Fruit fly (Drosophila melanogaster) whole organism, pupa: ENCODE data around the gene RpL8.

Experiments used
- CG10348 ChIP-seq: fragments of 200-800 bp; sonication (Bioruptor generic); IDR thresholded peaks from 2 replicates; pipeline ENCODE4 v1.3.6; 2022; ENCODE audit warnings: missing biosample characterization, missing genetic modification characterization
- CG12605 ChIP-seq: fragments of 200-800 bp; sonication (Bioruptor generic); IDR thresholded peaks from 2 replicates; pipeline ENCODE4 v1.3.6; 2022; ENCODE audit warnings: missing biosample characterization, missing genetic modification characterization
- CG13204 ChIP-seq: fragments of 200-800 bp; sonication (Bioruptor generic); optimal IDR thresholded peaks from 2 replicates; lab custom pipeline; 2018; ENCODE audit warnings: missing biosample characterization, mild to moderate bottlenecking, missing genetic modification characterization, moderate library complexity
- CG14655 ChIP-seq: fragments of 200-800 bp; sonication (Bioruptor generic); optimal IDR thresholded peaks from 3 replicates; lab custom pipeline; 2017; ENCODE audit warnings: mild to moderate bottlenecking, missing biosample characterization, missing genetic modification reagents, missing genetic modification characterization
- CG15710 ChIP-seq: fragments of 200-800 bp; sonication (Bioruptor generic); optimal IDR thresholded peaks from 2 replicates; lab custom pipeline; 2018; ENCODE audit warnings: missing biosample characterization, mild to moderate bottlenecking, missing genetic modification characterization, moderate library complexity
- CG17806 ChIP-seq: fragments of 200-800 bp; sonication (Bioruptor generic); optimal IDR thresholded peaks from 2 replicates; lab custom pipeline; 2018; ENCODE audit warnings: missing biosample characterization, mild to moderate bottlenecking, missing genetic modification characterization, moderate library complexity
- CG32121 ChIP-seq: fragments of 200-800 bp; sonication (Bioruptor generic); IDR thresholded peaks from 2 replicates; pipeline ENCODE4 v1.3.6; 2022; ENCODE audit warnings: missing biosample characterization, missing genetic modification characterization
- CG34367 ChIP-seq: fragments of 200-800 bp; sonication (Bioruptor generic); optimal IDR thresholded peaks from 2 replicates; lab custom pipeline; 2018; ENCODE audit warnings: missing biosample characterization, mild to moderate bottlenecking, missing genetic modification characterization
- CG4496 ChIP-seq: fragments of 200-800 bp; sonication (Bioruptor generic); IDR thresholded peaks from 3 replicates; pipeline ENCODE4 v1.3.6; 2022; ENCODE audit warnings: missing biosample characterization, missing genetic modification characterization
- CG8159 ChIP-seq: fragments of 200-800 bp; sonication (Bioruptor generic); optimal IDR thresholded peaks from 3 replicates; lab custom pipeline; 2018; ENCODE audit warnings: missing biosample characterization, mild to moderate bottlenecking, missing genetic modification characterization, moderate library complexity
- CG8301 ChIP-seq: fragments of 200-800 bp; sonication (Bioruptor generic); optimal IDR thresholded peaks from 2 replicates; lab custom pipeline; 2018; ENCODE audit warnings: missing biosample characterization, mild to moderate bottlenecking, missing genetic modification characterization
- CG9948 ChIP-seq: fragments of 200-800 bp; sonication (Bioruptor generic); optimal IDR thresholded peaks from 2 replicates; lab custom pipeline; 2018; ENCODE audit warnings: missing biosample characterization, mild to moderate bottlenecking, missing genetic modification characterization, moderate library complexity
- D1 ChIP-seq: fragments of 200-800 bp; sonication (Bioruptor generic); optimal IDR thresholded peaks from 2 replicates; lab custom pipeline; 2018; ENCODE audit warnings: missing biosample characterization, mild to moderate bottlenecking, missing genetic modification characterization, moderate library complexity
- EcR ChIP-seq: fragments of 200-800 bp; sonication (Bioruptor generic); optimal IDR thresholded peaks from 3 replicates; lab custom pipeline; 2019; ENCODE audit warnings: missing biosample characterization, missing genetic modification characterization, mild to moderate bottlenecking, moderate library complexity, missing genetic modification reagents
- Ets98B ChIP-seq: fragments of 200-800 bp; sonication (Bioruptor generic); IDR thresholded peaks from 2 replicates; pipeline ENCODE4 v1.3.6; 2022; ENCODE audit warnings: missing biosample characterization, missing genetic modification characterization
- Pif1A ChIP-seq: fragments of 200-800 bp; sonication (Bioruptor generic); optimal IDR thresholded peaks from 3 replicates; lab custom pipeline; 2016; ENCODE audit warnings: missing biosample characterization, missing genetic modification characterization
- Pif1B ChIP-seq: fragments of 200-800 bp; sonication (Bioruptor generic); optimal IDR thresholded peaks from 3 replicates; lab custom pipeline; 2016; ENCODE audit warnings: missing biosample characterization, missing genetic modification characterization
- Snoo ChIP-seq: fragments of 200-800 bp; sonication (Bioruptor generic); optimal IDR thresholded peaks from 3 replicates; lab custom pipeline; 2017; ENCODE audit warnings: missing biosample characterization, mild to moderate bottlenecking, missing genetic modification characterization, inconsistent platforms
- fd96Ca ChIP-seq: fragments of 200-800 bp; sonication (Bioruptor generic); IDR thresholded peaks from 3 replicates; pipeline ENCODE4 v1.3.6; 2022; ENCODE audit warnings: missing biosample characterization, missing genetic modification characterization
- gl ChIP-seq: fragments of 200-800 bp; sonication (Bioruptor generic); optimal IDR thresholded peaks from 2 replicates; lab custom pipeline; 2018; ENCODE audit warnings: missing biosample characterization, mild to moderate bottlenecking, missing genetic modification characterization
- rn ChIP-seq: fragments of 200-800 bp; sonication (Bioruptor generic); IDR thresholded peaks from 2 replicates; pipeline ENCODE4 v1.3.6; 2022; ENCODE audit warnings: missing biosample characterization, missing genetic modification characterization

The RpL8 gene

DNA sequence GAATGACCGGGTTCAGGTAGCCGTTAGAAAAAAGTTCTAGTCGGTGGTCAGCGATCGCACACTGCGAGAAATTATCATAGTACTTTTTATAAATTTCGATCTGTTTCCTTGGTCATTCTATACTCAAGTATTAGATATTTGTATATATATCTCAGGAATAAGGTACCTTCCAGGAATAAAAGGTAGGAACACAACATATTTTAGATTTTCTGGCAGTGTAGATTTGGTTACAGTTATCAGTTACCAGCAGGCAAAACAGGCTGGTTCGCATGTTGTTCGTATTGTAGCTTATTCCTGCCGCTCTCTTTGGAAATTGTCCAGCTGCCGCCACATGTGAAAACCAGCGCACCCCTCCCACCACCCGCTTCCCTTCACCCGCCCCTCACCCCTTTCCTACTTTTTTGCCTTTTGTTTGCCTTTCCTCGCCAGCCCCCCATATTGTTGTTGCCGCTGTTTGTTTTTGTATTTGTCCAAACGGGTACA, 5.9 kb upstream of the RpL8 start:
- TF ChIP-seq Pif1B (peak; percentile 63), CG15710 (peak; percentile 56), CG8159 (tag; lab: Kevin White, UChicago) (peak; percentile 70), D1 (tag; lab: Kevin White, UChicago) (no peak), Ets98B (GFP tag; lab: Robert Waterston, UW) (peak; percentile 87), fd96Ca (GFP tag; lab: Robert Waterston, UW) (peak; percentile 83), CG4496 (GFP tag; lab: Robert Waterston, UW) (peak; percentile 75), CG32121 (peak; percentile 88), CG34367 (tag; lab: Kevin White, UChicago) (peak; percentile 7), CG12605 (GFP tag; lab: Robert Waterston, UW) (peak; percentile 73), CG9948 (peak; percentile 65), CG10348 (peak; percentile 63), Snoo (tag; lab: Kevin White, UChicago) (peak; percentile 54), CG14655 (peak; percentile 86), CG13204 (GFP tag; lab: Kevin White, UChicago) (no peak), Pif1A (GFP tag; lab: Kevin White, UChicago) (peak; percentile 68), CG17806 (tag; lab: Kevin White, UChicago) (peak; percentile 66), rn (peak; percentile 30; the same call in 1 of the 2 replicates), gl (tag; lab: Kevin White, UChicago) (peak; percentile 34), CG8301 (tag; lab: Kevin White, UChicago) (peak; percentile 93), EcR (no peak)

DNA sequence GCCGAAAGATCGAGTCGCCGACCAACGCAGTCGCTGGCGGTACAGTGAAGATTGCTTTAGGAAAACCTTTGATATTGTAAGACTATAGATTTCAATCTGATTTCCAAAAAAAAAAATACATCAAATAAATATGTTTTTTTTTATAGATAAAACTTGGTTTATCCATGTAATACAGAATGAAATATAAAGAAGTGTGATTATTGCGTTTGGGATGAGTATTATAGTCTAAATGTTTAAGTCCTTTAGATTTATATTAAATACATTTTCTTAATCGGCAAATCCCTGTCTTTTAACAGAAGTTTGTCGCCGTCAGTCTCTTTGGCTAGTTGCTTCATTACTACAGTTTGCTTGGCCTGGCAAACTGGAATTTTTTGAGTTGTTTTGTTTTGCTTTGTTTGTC, 5.4 kb upstream of the RpL8 start:
- TF ChIP-seq CG10348 = no peak; the same call in 1 of the 2 replicates
- peak; percentile 11 for TF ChIP-seq CG32121
- peak; percentile 9 for TF ChIP-seq CG17806 (tag; lab: Kevin White, UChicago)
- TF ChIP-seq, all 21 proteins: peak for 2

DNA sequence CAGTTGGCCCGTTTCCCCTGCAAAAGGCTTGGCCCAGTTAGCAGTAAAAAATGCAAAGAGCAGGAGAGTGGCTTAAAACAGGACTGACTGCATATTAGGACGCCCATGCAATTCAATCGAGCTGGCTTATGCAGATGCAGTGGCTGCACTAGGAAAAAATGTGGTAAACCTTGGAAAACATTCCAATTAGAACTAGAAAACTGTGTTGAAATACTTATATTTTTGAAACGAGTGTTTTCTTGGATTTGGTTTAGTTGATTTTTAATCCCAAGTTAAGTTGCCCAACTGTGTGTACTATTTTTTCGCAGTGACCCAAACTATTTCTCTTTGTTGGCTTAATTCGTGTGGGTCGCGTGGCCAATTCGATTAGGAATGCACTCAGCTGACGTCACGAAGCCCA, 5.0 kb upstream of the RpL8 start:
- TF ChIP-seq CG8301 (tag; lab: Kevin White, UChicago) (peak; percentile 80), Ets98B (GFP tag; lab: Robert Waterston, UW) (peak; percentile 91), Snoo (tag; lab: Kevin White, UChicago) (no peak), CG12605 (GFP tag; lab: Robert Waterston, UW) (peak; percentile 78), CG13204 (GFP tag; lab: Kevin White, UChicago) (no peak), fd96Ca (GFP tag; lab: Robert Waterston, UW) (peak; percentile 92), CG10348 (0 out of 2 replicates have a peak, but pooled peaks have one; percentile 14), CG34367 (tag; lab: Kevin White, UChicago) (peak; percentile 8), CG4496 (GFP tag; lab: Robert Waterston, UW) (peak; percentile 89), CG32121 (peak; percentile 69), D1 (tag; lab: Kevin White, UChicago) (no peak), EcR (no peak), Pif1A (GFP tag; lab: Kevin White, UChicago) (peak; percentile 55), rn (peak; percentile 30; the same call in 1 of the 2 replicates), CG17806 (tag; lab: Kevin White, UChicago) (peak; percentile 43), CG9948 (peak; percentile 41), CG15710 (no peak), CG14655 (peak; percentile 66), CG8159 (tag; lab: Kevin White, UChicago) (peak; percentile 32), Pif1B (peak; percentile 36), gl (tag; lab: Kevin White, UChicago) (no peak)

DNA sequence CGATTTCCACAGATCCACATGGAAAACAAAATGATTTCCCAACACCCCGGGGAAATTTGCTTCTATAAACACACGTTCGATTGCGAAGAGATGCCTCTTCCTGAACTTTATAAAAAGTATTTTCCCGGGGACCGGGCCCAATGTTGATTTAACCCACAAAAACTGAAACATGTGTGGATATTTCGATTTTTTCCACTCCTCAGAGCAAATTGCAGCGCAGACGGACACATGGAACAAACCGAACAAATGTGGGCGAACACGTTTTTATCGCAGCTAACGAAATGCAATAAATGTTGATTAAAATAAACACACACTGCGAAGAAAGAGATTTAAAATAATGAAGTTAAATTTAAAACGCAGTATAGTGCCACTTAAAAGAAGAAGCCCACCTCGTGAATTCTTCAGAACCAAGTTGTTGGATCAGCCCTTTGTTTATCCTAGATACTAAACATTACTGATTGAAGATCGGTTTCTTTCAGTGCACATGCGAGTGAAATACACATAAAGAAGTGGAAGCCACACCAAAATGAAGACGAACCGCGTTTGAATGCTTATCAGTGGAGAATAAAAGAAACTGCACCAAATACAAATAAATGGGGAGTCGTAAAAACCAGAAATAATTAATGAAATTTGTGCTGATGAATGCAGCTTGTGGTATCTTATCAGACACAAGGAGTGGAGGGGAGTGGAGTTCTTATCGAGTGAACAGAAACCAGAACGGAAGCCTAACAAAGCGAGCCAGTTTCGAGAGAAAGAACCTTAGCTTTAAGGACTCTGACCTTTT, 4.3 kb upstream of the RpL8 start:
- TF ChIP-seq CG34367 (tag; lab: Kevin White, UChicago) (peak; percentile 44), Pif1A (GFP tag; lab: Kevin White, UChicago) (peak; percentile 79), Ets98B (GFP tag; lab: Robert Waterston, UW) (peak; percentile 85), CG17806 (tag; lab: Kevin White, UChicago) (peak; percentile 77), CG15710 (peak; percentile 72), CG8159 (tag; lab: Kevin White, UChicago) (peak; percentile 76), CG14655 (peak; percentile 71), CG12605 (GFP tag; lab: Robert Waterston, UW) (peak; percentile 45), CG8301 (tag; lab: Kevin White, UChicago) (peak; percentile 66), Snoo (tag; lab: Kevin White, UChicago) (peak; percentile 83), CG10348 (no peak), EcR (no peak), rn (peak; percentile 75), fd96Ca (GFP tag; lab: Robert Waterston, UW) (peak; percentile 92), CG13204 (GFP tag; lab: Kevin White, UChicago) (no peak), CG32121 (peak; percentile 85), CG4496 (GFP tag; lab: Robert Waterston, UW) (peak; percentile 94), D1 (tag; lab: Kevin White, UChicago) (peak; percentile 0), gl (tag; lab: Kevin White, UChicago) (peak; percentile 32), Pif1B (peak; percentile 75), CG9948 (peak; percentile 60)

- peak; percentile 9; the same call in 1 of the 2 replicates for TF ChIP-seq CG32121
- peak; percentile 79 for TF ChIP-seq EcR
- no peak for TF ChIP-seq Ets98B (GFP tag; lab: Robert Waterston, UW)
- TF ChIP-seq, all 21 proteins: peak for 2
Observed at dm6 chr3L:2583537-2583870, 3.8 kb upstream of the RpL8 start.
